Fruit fly (Drosophila melanogaster): Measurements from ENCODE around the gene CG11983.

CG11983 gene

DNA sequence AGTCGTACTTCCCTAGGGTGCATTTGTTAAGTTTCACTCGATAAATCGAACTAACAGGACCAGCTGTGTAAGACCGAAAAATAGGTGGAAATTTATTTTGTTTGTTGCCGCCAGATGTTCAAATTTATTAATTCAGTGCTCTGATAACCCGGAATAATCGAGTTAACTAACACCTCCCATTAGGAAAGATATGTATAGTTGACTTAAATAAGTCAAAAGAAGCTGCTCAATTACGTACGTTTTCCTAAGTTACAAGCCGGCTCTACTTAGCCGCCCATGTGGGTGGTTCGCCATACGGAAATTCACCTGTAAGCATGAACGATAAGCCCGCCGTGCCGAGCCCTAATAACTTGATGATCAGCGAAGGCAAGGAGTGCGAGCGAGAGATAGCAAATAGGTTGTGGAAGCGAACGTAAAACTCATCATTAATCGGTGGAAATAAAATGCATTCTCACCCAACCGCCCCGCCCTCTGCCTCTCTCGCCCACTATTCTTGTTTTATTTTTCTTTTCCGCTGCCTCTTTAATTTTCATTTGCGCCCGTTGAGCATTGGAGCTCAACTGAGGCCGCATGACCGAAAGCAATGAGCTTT, 45.8 kb downstream of the CG11983 start (continued):
- TF ChIP-seq CG8359 (GFP tag; optimal IDR thresholded peaks at IDR 0.05; ENCODE audit: borderline replicate concordance) = peak; percentile 7
- no peak for TF ChIP-seq CG34422 (GFP tag; IDR thresholded peaks at IDR 0.05)
- peak; percentile 1 for TF ChIP-seq CG1792 (GFP tag; optimal IDR thresholded peaks at IDR 0.05)
- TF ChIP-seq Eip74EF (GFP tag; optimal IDR thresholded peaks at IDR 0.05) = peak in 1 of 2 experiments; percentile 7
- peak; percentile 57 for TF ChIP-seq Myb (GFP tag; optimal IDR thresholded peaks at IDR 0.05)
- TF ChIP-seq CG3995 (GFP tag; optimal IDR thresholded peaks at IDR 0.05) = peak; percentile 8
- TF ChIP-seq CG17186 (GFP tag; optimal IDR thresholded peaks at IDR 0.05) = no peak
- TF ChIP-seq caup (GFP tag; optimal IDR thresholded peaks at IDR 0.05; ENCODE audit: severe bottlenecking) = no peak
- TF ChIP-seq Meics (GFP tag; optimal IDR thresholded peaks at IDR 0.05) = peak; percentile 66
- TF ChIP-seq Sox100B (GFP tag; optimal IDR thresholded peaks at IDR 0.05) = peak; percentile 69
- TF ChIP-seq CG7357 (GFP tag; IDR thresholded peaks at IDR 0.05) = 0 out of 3 replicates have a peak, but pooled peaks have one; percentile 21
- peak; percentile 20 for TF ChIP-seq Usf (GFP tag; optimal IDR thresholded peaks at IDR 0.05)
- TF ChIP-seq fd96Cb (tag; optimal IDR thresholded peaks at IDR 0.05) = peak; percentile 65
- peak; percentile 60 for TF ChIP-seq NfI (GFP tag; optimal IDR thresholded peaks at IDR 0.05)
- no peak for TF ChIP-seq nerfin-2 (GFP tag; IDR thresholded peaks at IDR 0.05; ENCODE audit: partially characterized antibody)
- peak; percentile 43 for TF ChIP-seq HLH54F (GFP tag; optimal IDR thresholded peaks at IDR 0.05)
- peak; percentile 66 for TF ChIP-seq ind (GFP tag; optimal IDR thresholded peaks at IDR 0.05)
- peak; percentile 6 for TF ChIP-seq CG14710 (tag; optimal IDR thresholded peaks at IDR 0.05)
- no peak for TF ChIP-seq sens-2 (GFP tag; IDR thresholded peaks at IDR 0.05)
- TF ChIP-seq jumu (GFP tag; optimal IDR thresholded peaks at IDR 0.05) = peak; percentile 8
- no peak for TF ChIP-seq sisA (GFP tag; IDR thresholded peaks at IDR 0.05)
- peak; percentile 44 for TF ChIP-seq Chrac-16 (GFP tag; optimal IDR thresholded peaks at IDR 0.05)
- TF ChIP-seq chif (GFP tag; optimal IDR thresholded peaks at IDR 0.05) = peak in 1 of 2 experiments; percentile 18
- peak; percentile 45 for TF ChIP-seq CG6765 (GFP tag; optimal IDR thresholded peaks at IDR 0.05)
- peak; percentile 24 for TF ChIP-seq CG8388 (GFP tag; optimal IDR thresholded peaks at IDR 0.05)
- peak; percentile 3 for TF ChIP-seq CG18764 (GFP tag; optimal IDR thresholded peaks at IDR 0.05)
- no peak for TF ChIP-seq CG31388 (GFP tag; optimal IDR thresholded peaks at IDR 0.05)
- no peak for TF ChIP-seq CG10543 (GFP tag; optimal IDR thresholded peaks at IDR 0.05)
- TF ChIP-seq amos (GFP tag; IDR thresholded peaks at IDR 0.05; ENCODE audit: partially characterized antibody) = no peak
- peak; percentile 8 for TF ChIP-seq CG30431 (GFP tag; optimal IDR thresholded peaks at IDR 0.05)
- TF ChIP-seq CG10274 (GFP tag; optimal IDR thresholded peaks at IDR 0.05) = peak; percentile 9
- TF ChIP-seq unpg (GFP tag; optimal IDR thresholded peaks at IDR 0.05) = peak; percentile 41
- TF ChIP-seq CG2712 (tag; optimal IDR thresholded peaks at IDR 0.05) = peak; percentile 61
- peak; percentile 27; the same call in 1 of the 3 replicates for TF ChIP-seq croc (GFP tag; conservative IDR thresholded peaks at IDR 0.05)
- TF ChIP-seq Pdp1 (GFP tag; optimal IDR thresholded peaks at IDR 0.05) = peak in 1 of 2 experiments; percentile 19
- TF ChIP-seq CG4820 (GFP tag; optimal IDR thresholded peaks at IDR 0.05) = peak; percentile 26
- TF ChIP-seq Hand (GFP tag; optimal IDR thresholded peaks at IDR 0.05) = peak; percentile 3
- peak; percentile 59 for TF ChIP-seq CG18599 (GFP tag; optimal IDR thresholded peaks at IDR 0.05)
- no peak for TF ChIP-seq CG18011 (GFP tag; optimal IDR thresholded peaks at IDR 0.05)
- TF ChIP-seq CG11093 (GFP tag; IDR thresholded peaks at IDR 0.05) = no peak; the same call in 2 of the 3 replicates
- peak; percentile 4 for TF ChIP-seq CG10431 (GFP tag; optimal IDR thresholded peaks at IDR 0.05)
- no peak for TF ChIP-seq Stat92E (GFP tag; optimal IDR thresholded peaks at IDR 0.05)
- peak; percentile 68 for TF ChIP-seq nmo (GFP tag; optimal IDR thresholded peaks at IDR 0.05)
- TF ChIP-seq CG15269 (tag; optimal IDR thresholded peaks at IDR 0.05) = peak; percentile 41
- peak; percentile 66 for TF ChIP-seq CG18262 (tag; optimal IDR thresholded peaks at IDR 0.05)
- TF ChIP-seq gem (tag; optimal IDR thresholded peaks at IDR 0.05) = peak; percentile 67
- TF ChIP-seq nerfin-1 (tag; optimal IDR thresholded peaks at IDR 0.05) = peak; percentile 24

All from whole organism, embryonic.